Fruit fly (Drosophila melanogaster): Measurements from ENCODE around the gene CG5895.

Gene CG5895

DNA sequence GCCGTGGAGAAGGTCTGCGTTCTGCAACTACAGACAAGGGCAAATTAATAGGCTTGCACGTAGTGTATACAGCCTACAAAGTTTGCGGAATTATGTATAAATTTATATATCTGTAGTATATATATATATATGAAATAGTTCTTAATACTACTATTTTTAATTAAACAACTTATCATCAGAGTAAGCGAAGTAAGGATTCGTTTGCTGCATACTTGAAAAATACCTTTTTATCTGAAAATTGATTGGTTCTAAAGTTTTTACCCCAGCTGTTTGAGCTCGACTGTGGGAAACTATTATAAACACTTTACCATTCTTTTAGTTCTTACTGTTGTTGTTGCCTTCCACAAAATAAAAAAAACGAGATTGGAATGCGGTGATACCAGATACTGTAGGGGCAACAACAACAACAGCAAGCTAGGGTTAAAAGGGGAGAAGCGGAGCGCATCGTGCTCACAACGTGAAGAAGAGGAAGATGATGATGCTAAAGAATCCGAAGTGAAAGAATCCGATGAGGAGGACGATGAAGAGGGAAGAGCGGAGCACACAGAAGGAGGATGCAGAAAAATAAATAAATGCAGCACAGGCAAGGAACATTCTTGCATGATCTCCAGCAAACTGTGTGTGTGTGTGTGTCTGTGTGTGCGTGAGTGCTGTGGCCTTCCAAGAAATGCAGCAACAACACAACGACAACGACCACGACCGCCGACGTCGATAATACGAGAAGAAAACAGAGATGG, 7.9 kb downstream of the CG5895 start (continued):
- TF ChIP-seq CG7556 (GFP tag; optimal IDR thresholded peaks at IDR 0.05): peak; percentile 14
- TF ChIP-seq pzg (GFP tag; optimal IDR thresholded peaks at IDR 0.05): no peak
- peak; percentile 77 for TF ChIP-seq CG33557 (GFP tag; optimal IDR thresholded peaks at IDR 0.05)
- TF ChIP-seq Mrtf (GFP tag; IDR thresholded peaks at IDR 0.05): no peak
- no peak for TF ChIP-seq Max (GFP tag; optimal IDR thresholded peaks at IDR 0.05)
- no peak for TF ChIP-seq Chrac-16 (GFP tag; optimal IDR thresholded peaks at IDR 0.05)
- no peak for TF ChIP-seq Hr39 (optimal IDR thresholded peaks at IDR 0.05)
- TF ChIP-seq vnd (GFP tag; IDR thresholded peaks at IDR 0.05; ENCODE audit: partially characterized antibody): no peak
- no peak for TF ChIP-seq Sry-β (GFP tag; optimal IDR thresholded peaks at IDR 0.05)
- no peak for TF ChIP-seq CG7786 (GFP tag; optimal IDR thresholded peaks at IDR 0.05)

DNA sequence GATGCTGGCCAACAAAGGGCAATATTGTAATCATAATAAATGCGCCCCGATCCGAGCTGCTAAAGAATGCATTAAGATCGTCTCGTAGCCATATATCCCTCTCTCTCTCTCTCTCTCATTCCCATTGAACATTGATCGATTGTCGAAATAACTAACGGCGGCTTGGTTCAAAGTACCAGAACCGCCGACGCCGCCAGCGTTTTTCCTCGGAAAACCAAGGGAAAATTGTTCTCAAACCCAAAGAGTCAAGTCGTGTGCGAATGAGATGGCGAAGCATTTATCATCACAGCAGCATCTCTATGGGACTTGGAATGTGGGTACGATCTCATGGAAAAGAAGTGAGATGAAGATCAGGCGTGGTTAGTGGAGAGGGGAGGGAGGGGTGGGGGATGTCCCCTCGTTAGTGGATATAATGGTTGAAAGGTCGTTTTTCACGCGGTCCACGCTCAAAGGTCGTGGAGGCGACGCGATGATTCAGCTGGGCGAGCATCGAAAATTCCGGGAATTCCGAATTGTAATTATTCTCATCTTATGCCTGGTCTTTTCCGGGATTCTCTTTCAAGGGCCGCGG, 8.6 kb downstream of the CG5895 start:
- TF ChIP-seq cad (GFP tag; optimal IDR thresholded peaks at IDR 0.05) (peak; percentile 58), Tbp (GFP tag; optimal IDR thresholded peaks at IDR 0.05) (no peak), Dfd (GFP tag; optimal IDR thresholded peaks at IDR 0.05) (no peak), D (optimal IDR thresholded peaks at IDR 0.05) (peak; percentile 66), D (GFP tag; optimal IDR thresholded peaks at IDR 0.05) (no peak), CG31441 (GFP tag; IDR thresholded peaks at IDR 0.05) (no peak), kni (GFP tag; optimal IDR thresholded peaks at IDR 0.05) (peak; percentile 88), stc (GFP tag; IDR thresholded peaks at IDR 0.05) (no peak), CkIIα-i1 (GFP tag; IDR thresholded peaks at IDR 0.05) (no peak), vnd (GFP tag; IDR thresholded peaks at IDR 0.05; ENCODE audit: partially characterized antibody) (no peak), CG1832 (GFP tag; optimal IDR thresholded peaks at IDR 0.05) (peak; percentile 37), H15 (GFP tag; IDR thresholded peaks at IDR 0.05) (no peak), salm (tag; optimal IDR thresholded peaks at IDR 0.05) (no peak), CG6689 (GFP tag; IDR thresholded peaks at IDR 0.05) (no peak), CG8281 (tag; optimal IDR thresholded peaks at IDR 0.05) (peak; percentile 34), CG14860 (GFP tag; IDR thresholded peaks at IDR 0.05; ENCODE audit: partially characterized antibody) (no peak), CG32532 (GFP tag; IDR thresholded peaks at IDR 0.05) (no peak), abd-A (tag; optimal IDR thresholded peaks at IDR 0.05) (peak; percentile 68), Lim3 (GFP tag; IDR thresholded peaks at IDR 0.05) (no peak), CG7271 (tag; optimal IDR thresholded peaks at IDR 0.05) (no peak), Hr78 (GFP tag; optimal IDR thresholded peaks at IDR 0.05) (peak in 1 of 2 experiments; percentile 62), ftz-f1 (GFP tag; optimal IDR thresholded peaks at IDR 0.05) (no peak), gcm (GFP tag; optimal IDR thresholded peaks at IDR 0.05) (peak; percentile 35), CG7357 (GFP tag; IDR thresholded peaks at IDR 0.05) (no peak), Spps (tag; optimal IDR thresholded peaks at IDR 0.05) (no peak), CG2712 (tag; optimal IDR thresholded peaks at IDR 0.05) (no peak), Mes4 (GFP tag; optimal IDR thresholded peaks at IDR 0.05) (no peak), wor (GFP tag; IDR thresholded peaks at IDR 0.05) (no peak), CG4854 (GFP tag; optimal IDR thresholded peaks at IDR 0.05) (no peak), lab (GFP tag; optimal IDR thresholded peaks at IDR 0.05) (no peak), lbe (GFP tag; optimal IDR thresholded peaks at IDR 0.05) (no peak), Nf-YA (GFP tag; IDR thresholded peaks at IDR 0.05) (no peak), Xbp1 (GFP tag; optimal IDR thresholded peaks at IDR 0.05) (no peak), CG4730 (GFP tag; IDR thresholded peaks at IDR 0.05) (no peak), CG10654 (GFP tag; optimal IDR thresholded peaks at IDR 0.05) (no peak), CG16779 (GFP tag; IDR thresholded peaks at IDR 0.05) (no peak), CG12942 (GFP tag; optimal IDR thresholded peaks at IDR 0.05) (no peak), CG31224 (GFP tag; IDR thresholded peaks at IDR 0.05) (no peak), CG15269 (tag; optimal IDR thresholded peaks at IDR 0.05) (no peak), h (optimal IDR thresholded peaks at IDR 0.05) (no peak), gce (GFP tag; IDR thresholded peaks at IDR 0.05) (0 out of 3 replicates have a peak, but pooled peaks have one; percentile 31)
